Worm (Caenorhabditis elegans): Measurements from ENCODE around the gene F57G4.1.

ce11 chrV:17628566-17628965 is 5.2 kb downstream of the F57G4.1 start, which contains the start of gene F57G4.10:
- TF ChIP-seq zag-1 (tag; optimal IDR thresholded peaks at IDR 0.05) = no peak
- no peak for TF ChIP-seq egl-27 (tag; optimal IDR thresholded peaks at IDR 0.05)

Data from whole organism, L1 larva.